Fruit fly (Drosophila melanogaster) whole organism, embryonic: Measurements from ENCODE around the gene Mct1.
A peak's percentile ranks its signal among the peaks of the same experiment; 100 is the strongest.

Source experiments
- Bdp1 ChIP-seq: fragments of 200-800 bp; sonication (Bioruptor generic); optimal IDR thresholded peaks from 3 replicates; lab custom pipeline; 2016; ENCODE audit warnings: missing biosample characterization, missing genetic modification characterization
- CG10565 ChIP-seq: fragments of 200-800 bp; sonication (Bioruptor generic); optimal IDR thresholded peaks from 3 replicates; lab custom pipeline; 2016; ENCODE audit warnings: missing biosample characterization, mild to moderate bottlenecking, missing genetic modification characterization
- CG10654 ChIP-seq: fragments of 200-800 bp; sonication (Bioruptor generic); optimal IDR thresholded peaks from 2 replicates; lab custom pipeline; 2016; ENCODE audit warnings: missing biosample characterization, missing genetic modification characterization
- CG12155 ChIP-seq: fragments of 200-800 bp; sonication (Bioruptor generic); optimal IDR thresholded peaks from 3 replicates; lab custom pipeline; 2016; ENCODE audit warnings: missing biosample characterization, missing genetic modification characterization
- CG13287 ChIP-seq: fragments of 200-800 bp; sonication (Bioruptor generic); IDR thresholded peaks from 2 replicates; pipeline ENCODE4 v1.3.6; 2022; ENCODE audit warnings: missing biosample characterization, missing genetic modification characterization; ENCODE audit not compliant: partially characterized antibody
- CG14441 ChIP-seq: fragments of 200-800 bp; sonication (Bioruptor generic); IDR thresholded peaks from 2 replicates; pipeline ENCODE4 v1.3.6; 2022; ENCODE audit warnings: missing biosample characterization, missing genetic modification characterization
- CG14860 ChIP-seq: fragments of 200-800 bp; sonication (Bioruptor generic); IDR thresholded peaks from 3 replicates; pipeline ENCODE4 v1.3.6; 2022; ENCODE audit warnings: missing biosample characterization, missing genetic modification characterization; ENCODE audit not compliant: partially characterized antibody
- CG34376 ChIP-seq: fragments of 200-800 bp; sonication (Bioruptor generic); optimal IDR thresholded peaks from 2 replicates; lab custom pipeline; 2018; ENCODE audit warnings: missing biosample characterization, mild to moderate bottlenecking, missing genetic modification characterization
- CG6254 ChIP-seq: fragments of 200-800 bp; sonication (Bioruptor generic); optimal IDR thresholded peaks from 3 replicates; lab custom pipeline; 2017; ENCODE audit warnings: mild to moderate bottlenecking, missing biosample characterization, missing genetic modification reagents, missing genetic modification characterization
- CG6791 ChIP-seq: fragments of 200-800 bp; sonication (Bioruptor generic); IDR thresholded peaks from 3 replicates; pipeline ENCODE4 v1.3.6; 2022; ENCODE audit warnings: missing biosample characterization, missing genetic modification characterization; ENCODE audit not compliant: partially characterized antibody
- CG7357 ChIP-seq: fragments of 200-800 bp; sonication (Bioruptor generic); IDR thresholded peaks from 3 replicates; pipeline ENCODE4 v1.3.6; 2022; ENCODE audit warnings: missing biosample characterization, missing genetic modification characterization
- CG7786 ChIP-seq: fragments of 200-800 bp; sonication (Bioruptor generic); optimal IDR thresholded peaks from 2 replicates; lab custom pipeline; 2016; ENCODE audit warnings: missing biosample characterization, missing genetic modification characterization
- CG8478 ChIP-seq: fragments of >200 bp; optimal IDR thresholded peaks from 2 replicates; lab custom pipeline; 2018
- CG9437 ChIP-seq: fragments of 200-800 bp; sonication (Bioruptor generic); optimal IDR thresholded peaks from 2 replicates; lab custom pipeline; 2018; ENCODE audit warnings: missing biosample characterization, mild to moderate bottlenecking, missing genetic modification characterization
- CoRest ChIP-seq: fragments of 200-800 bp; sonication (Bioruptor generic); optimal IDR thresholded peaks from 3 replicates; lab custom pipeline; 2018; ENCODE audit warnings: missing biosample characterization, mild to moderate bottlenecking, missing genetic modification characterization, moderate library complexity
- Dll ChIP-seq: fragments of 200-800 bp; sonication (Bioruptor generic); IDR thresholded peaks from 4 replicates; pipeline ENCODE4 v1.3.6; 2022; ENCODE audit warnings: missing biosample characterization, missing genetic modification characterization; ENCODE audit not compliant: partially characterized antibody
- Dref ChIP-seq: fragments of 200-800 bp; sonication (Bioruptor generic); IDR thresholded peaks from 2 replicates; pipeline ENCODE4 v1.3.6; 2022; ENCODE audit warnings: missing biosample characterization, missing genetic modification characterization
- Fer3 ChIP-seq: fragments of 200-800 bp; sonication (Bioruptor generic); optimal IDR thresholded peaks from 2 replicates; lab custom pipeline; 2018; ENCODE audit warnings: missing biosample characterization, mild to moderate bottlenecking, missing genetic modification characterization, moderate library complexity
- Hr3 ChIP-seq: fragments of 200-800 bp; sonication (Bioruptor generic); optimal IDR thresholded peaks from 3 replicates; lab custom pipeline; 2016; ENCODE audit warnings: missing biosample characterization, missing genetic modification characterization
- Hr51 ChIP-seq, 2 experiments: fragments of 200-800 bp; sonication (Bioruptor generic); optimal IDR thresholded peaks; 2 replicates in 1 of 2; 3 replicates in 1 of 2; lab custom pipeline; 2016 to 2018; ENCODE audit warnings: missing biosample characterization in 2 of 2, missing genetic modification characterization in 2 of 2, mild to moderate bottlenecking in 1 of 2, moderate library complexity in 1 of 2
- PHDP ChIP-seq: fragments of 200-800 bp; sonication (Bioruptor generic); optimal IDR thresholded peaks from 3 replicates; lab custom pipeline; 2018; ENCODE audit warnings: missing biosample characterization, mild to moderate bottlenecking, missing genetic modification characterization, moderate library complexity
- Pdp1 ChIP-seq, 2 experiments: fragments of 200-800 bp; sonication (Bioruptor generic); optimal IDR thresholded peaks; 3 replicates each; lab custom pipeline; 2016; ENCODE audit warnings: missing biosample characterization in 2 of 2, missing genetic modification characterization in 2 of 2, mild to moderate bottlenecking in 1 of 2, moderate library complexity in 1 of 2
- Rfx ChIP-seq: fragments of 200-800 bp; sonication (Bioruptor generic); IDR thresholded peaks from 2 replicates; pipeline ENCODE4 v1.3.6; 2022; ENCODE audit warnings: missing biosample characterization, missing genetic modification characterization
- Six4 ChIP-seq: fragments of 200-800 bp; sonication (Bioruptor generic); optimal IDR thresholded peaks from 2 replicates; lab custom pipeline; 2016; ENCODE audit warnings: missing biosample characterization, missing genetic modification characterization
- Stat92E ChIP-seq, 3 experiments: fragments of >200 bp in 2 of 3; fragments of 200-800 bp in 1 of 3; sonication (Bioruptor generic) in 1 of 3; optimal IDR thresholded peaks; 2 replicates each; lab custom pipeline; 2017 to 2019; ENCODE audit warnings: missing biosample characterization in 3 of 3, missing genetic modification characterization in 3 of 3, mild to moderate bottlenecking in 1 of 3, moderate library complexity in 1 of 3
- YL-1 ChIP-seq: fragments of 200-800 bp; sonication (Bioruptor generic); optimal IDR thresholded peaks from 3 replicates; lab custom pipeline; 2017; ENCODE audit warnings: missing biosample characterization, mild to moderate bottlenecking, missing genetic modification characterization
- caup ChIP-seq: fragments of 200-800 bp; sonication (Bioruptor generic); optimal IDR thresholded peaks from 3 replicates; lab custom pipeline; 2017; ENCODE audit warnings: missing biosample characterization, mild to moderate bottlenecking, missing genetic modification characterization, moderate library complexity; ENCODE audit not compliant: severe bottlenecking
- croc ChIP-seq: fragments of 200-800 bp; sonication (Bioruptor generic); conservative IDR thresholded peaks from 3 replicates; pipeline ENCODE4 v1.3.6; 2022; ENCODE audit warnings: missing biosample characterization, missing genetic modification characterization
- cwo ChIP-seq: fragments of 200-800 bp; sonication (Bioruptor generic); optimal IDR thresholded peaks from 3 replicates; lab custom pipeline; 2017; ENCODE audit warnings: missing biosample characterization, missing genetic modification characterization, mild to moderate bottlenecking, moderate library complexity, missing genetic modification reagents
- dysf ChIP-seq: fragments of 200-800 bp; sonication (Bioruptor generic); IDR thresholded peaks from 3 replicates; pipeline ENCODE4 v1.3.6; 2022; ENCODE audit warnings: missing biosample characterization, missing genetic modification characterization
- fd102C ChIP-seq: fragments of 200-800 bp; sonication (Bioruptor generic); optimal IDR thresholded peaks from 2 replicates; lab custom pipeline; 2018; ENCODE audit warnings: missing biosample characterization, mild to moderate bottlenecking, missing genetic modification characterization, moderate library complexity
- fd3F ChIP-seq: fragments of 200-800 bp; sonication (Bioruptor generic); optimal IDR thresholded peaks from 2 replicates; lab custom pipeline; 2018; ENCODE audit warnings: missing biosample characterization, mild to moderate bottlenecking, missing genetic modification characterization, moderate library complexity
- ftz-f1 ChIP-seq: fragments of 200-800 bp; sonication (Bioruptor generic); optimal IDR thresholded peaks from 2 replicates; lab custom pipeline; 2016; ENCODE audit warnings: missing biosample characterization, missing genetic modification characterization
- fu2 ChIP-seq: fragments of 200-800 bp; sonication (Bioruptor generic); optimal IDR thresholded peaks from 2 replicates; lab custom pipeline; 2016; ENCODE audit warnings: missing biosample characterization, missing genetic modification characterization
- hth ChIP-seq: fragments of >200 bp; optimal IDR thresholded peaks from 2 replicates; lab custom pipeline; 2017; ENCODE audit warnings: inconsistent platforms
- ken ChIP-seq: fragments of 200-800 bp; sonication (Bioruptor generic); IDR thresholded peaks from 3 replicates; pipeline ENCODE4 v1.3.6; 2022; ENCODE audit warnings: missing biosample characterization, missing genetic modification characterization
- lmd ChIP-seq: fragments of 200-800 bp; sonication (Bioruptor generic); IDR thresholded peaks from 2 replicates; pipeline ENCODE4 v1.3.6; 2022; ENCODE audit warnings: missing biosample characterization, missing genetic modification characterization
- maf-S ChIP-seq: fragments of 200-800 bp; sonication (Bioruptor generic); optimal IDR thresholded peaks from 2 replicates; lab custom pipeline; 2016; ENCODE audit warnings: missing biosample characterization, missing genetic modification characterization
- org-1 ChIP-seq: fragments of 200-800 bp; sonication (Bioruptor generic); optimal IDR thresholded peaks from 2 replicates; lab custom pipeline; 2017; ENCODE audit warnings: missing biosample characterization, missing genetic modification characterization
- peb ChIP-seq: fragments of 200-800 bp; sonication (Bioruptor generic); IDR thresholded peaks from 2 replicates; pipeline ENCODE4 v1.3.6; 2022; ENCODE audit warnings: missing biosample characterization, missing genetic modification characterization
- pum ChIP-seq: fragments of 200-800 bp; sonication (Bioruptor generic); optimal IDR thresholded peaks from 2 replicates; lab custom pipeline; 2016; ENCODE audit warnings: missing biosample characterization, missing genetic modification characterization
- ro ChIP-seq: fragments of 200-800 bp; sonication (Bioruptor generic); IDR thresholded peaks from 2 replicates; pipeline ENCODE4 v1.3.6; 2022; ENCODE audit warnings: missing biosample characterization, missing genetic modification characterization
- sc ChIP-seq, 3 experiments: fragments of >200 bp in 2 of 3; fragments of 200-800 bp in 1 of 3; sonication (Bioruptor generic) in 1 of 3; optimal IDR thresholded peaks; 2 replicates in 2 of 3; 3 replicates in 1 of 3; lab custom pipeline; 2017; ENCODE audit warnings: mild to moderate bottlenecking in 1 of 3, missing biosample characterization in 1 of 3, missing genetic modification characterization in 1 of 3, missing genetic modification reagents in 1 of 3
- slp2 ChIP-seq: fragments of 200-800 bp; sonication (Bioruptor generic); optimal IDR thresholded peaks from 2 replicates; lab custom pipeline; 2016; ENCODE audit warnings: missing biosample characterization, missing genetic modification characterization
- toy ChIP-seq: fragments of 200-800 bp; sonication (Bioruptor generic); IDR thresholded peaks from 2 replicates; pipeline ENCODE4 v1.3.6; 2022; ENCODE audit warnings: missing biosample characterization, missing genetic modification characterization
- trem ChIP-seq: fragments of 200-800 bp; optimal IDR thresholded peaks from 3 replicates; lab custom pipeline; 2019; ENCODE audit warnings: missing biosample characterization, mild to moderate bottlenecking, missing genetic modification characterization, moderate library complexity
- ttk ChIP-seq: fragments of 200-800 bp; sonication (Bioruptor generic); IDR thresholded peaks from 2 replicates; pipeline ENCODE4 v2.1.2; 2022; ENCODE audit warnings: missing biosample characterization, missing genetic modification characterization
- zen ChIP-seq: fragments of 200-800 bp; sonication (Bioruptor generic); optimal IDR thresholded peaks from 3 replicates; lab custom pipeline; 2018; ENCODE audit warnings: missing biosample characterization, mild to moderate bottlenecking, missing genetic modification characterization, moderate library complexity
- zfh1 ChIP-seq: fragments of 200-800 bp; sonication (Bioruptor generic); IDR thresholded peaks from 3 replicates; pipeline ENCODE4 v1.3.6; 2022; ENCODE audit warnings: missing biosample characterization, missing genetic modification characterization
- zfh2 ChIP-seq: fragments of 200-800 bp; sonication (Bioruptor generic); optimal IDR thresholded peaks from 2 replicates; lab custom pipeline; 2016; ENCODE audit warnings: missing biosample characterization, missing genetic modification characterization

The Mct1 gene

dm6 chrX:2208641-2209241 is 19.8 kb downstream of the Mct1 start (continued):
- no peak for TF ChIP-seq fu2
- no peak for TF ChIP-seq CG14441
- no peak for TF ChIP-seq CG10565 (GFP tag; lab: Kevin White, UChicago)
- TF ChIP-seq ftz-f1 (GFP tag; lab: Kevin White, UChicago), result no peak
- no peak for TF ChIP-seq ken (GFP tag; lab: Robert Waterston, UW)
- no peak for TF ChIP-seq hth
- no peak for TF ChIP-seq CG12155 (GFP tag; lab: Kevin White, UChicago)
- TF ChIP-seq ttk (GFP tag; lab: Robert Waterston, UW), result no peak
- peak; percentile 15 for TF ChIP-seq zfh2 (GFP tag; lab: Kevin White, UChicago)
- TF ChIP-seq CG34376 (GFP tag; lab: Kevin White, UChicago), result no peak
- peak; percentile 67 for TF ChIP-seq Rfx (GFP tag; lab: Robert Waterston, UW)
- no peak for TF ChIP-seq Six4
- TF ChIP-seq maf-S (GFP tag; lab: Kevin White, UChicago), result no peak
- no peak for TF ChIP-seq Dref (GFP tag; lab: Robert Waterston, UW)
- no peak for TF ChIP-seq CG14860
- TF ChIP-seq CG8478 (lab: Kevin White, UChicago), result no peak
- peak; percentile 35; the same call in 1 of the 2 replicates for TF ChIP-seq lmd (GFP tag; lab: Robert Waterston, UW)
- TF ChIP-seq Pdp1 (GFP tag; optimal IDR thresholded peaks at IDR 0.05; lab: Kevin White, UChicago), result peak in 1 of 2 experiments; percentile 16
- TF ChIP-seq CG9437 (GFP tag; lab: Kevin White, UChicago), result no peak
- TF ChIP-seq Hr51 (GFP tag; optimal IDR thresholded peaks at IDR 0.05; lab: Kevin White, UChicago), result peak in 1 of 2 experiments; percentile 11
- TF ChIP-seq croc, result no peak
- no peak for TF ChIP-seq pum (GFP tag; lab: Kevin White, UChicago)
- TF ChIP-seq slp2, result no peak
- no peak for TF ChIP-seq zen (tag; lab: Kevin White, UChicago)
- no peak for TF ChIP-seq sc (optimal IDR thresholded peaks at IDR 0.05; lab: Kevin White, UChicago)
- no peak for TF ChIP-seq sc (GFP tag; optimal IDR thresholded peaks at IDR 0.05; lab: Kevin White, UChicago)
- no peak for TF ChIP-seq Hr3 (GFP tag; lab: Kevin White, UChicago)
- TF ChIP-seq Fer3, result no peak
- TF ChIP-seq peb (GFP tag; lab: Robert Waterston, UW), result no peak
- no peak for TF ChIP-seq zfh1 (GFP tag; lab: Robert Waterston, UW)
- TF ChIP-seq CG6254, result no peak
- no peak for TF ChIP-seq toy (GFP tag; lab: Robert Waterston, UW)
- TF ChIP-seq Bdp1, result no peak
- no peak for TF ChIP-seq YL-1 (GFP tag; lab: Kevin White, UChicago)
- no peak for TF ChIP-seq cwo
- no peak for TF ChIP-seq PHDP (tag; lab: Kevin White, UChicago)
- TF ChIP-seq CG6791 (GFP tag; lab: Robert Waterston, UW), result no peak
- no peak for TF ChIP-seq fd3F (GFP tag; lab: Kevin White, UChicago)
- peak; percentile 19 for TF ChIP-seq CoRest (tag; lab: Kevin White, UChicago)
- no peak; the same call in 2 of the 3 replicates for TF ChIP-seq CG7357 (GFP tag; lab: Robert Waterston, UW)
- no peak for TF ChIP-seq CG7786 (GFP tag; lab: Kevin White, UChicago)
- no peak for TF ChIP-seq org-1 (GFP tag; lab: Kevin White, UChicago)
- no peak for TF ChIP-seq CG10654
- TF ChIP-seq Dll (GFP tag; lab: Robert Waterston, UW), result no peak
- no peak for TF ChIP-seq fd102C
- no peak for TF ChIP-seq caup (GFP tag; lab: Kevin White, UChicago)
- TF ChIP-seq Stat92E (GFP tag; optimal IDR thresholded peaks at IDR 0.05; lab: Kevin White, UChicago), result no peak
- TF ChIP-seq CG13287 (GFP tag; lab: Robert Waterston, UW), result no peak
- no peak for TF ChIP-seq trem
- TF ChIP-seq ro, result no peak
- peak; percentile 63; the same call in 2 of the 3 replicates for TF ChIP-seq dysf (GFP tag; lab: Robert Waterston, UW)
